Worm (Caenorhabditis elegans) whole organism, L3 larva: ENCODE data around the gene srw-54.

Source experiments
- R02D3.7 ChIP-seq: fragments of 150-350 bp; optimal IDR thresholded peaks from 2 replicates; lab custom pipeline; 2014; ENCODE audit warnings: missing biosample characterization, missing genetic modification characterization
- ZK546.5 ChIP-seq: sonication (generic microtip); optimal IDR thresholded peaks from 2 replicates; lab custom pipeline; 2017; ENCODE audit warnings: missing biosample characterization, missing genetic modification characterization
- aly-2 ChIP-seq: fragments of 150-350 bp; optimal IDR thresholded peaks from 2 replicates; lab custom pipeline; 2014; ENCODE audit warnings: missing biosample characterization, missing genetic modification characterization
- ama-1 ChIP-seq: fragments of 150-350 bp; optimal IDR thresholded peaks from 2 replicates; lab custom pipeline; 2018
- ceh-16 ChIP-seq: sonication (generic microtip); optimal IDR thresholded peaks from 2 replicates; lab custom pipeline; 2017; ENCODE audit warnings: missing biosample characterization, missing genetic modification characterization
- ceh-28 ChIP-seq: fragments of 150-350 bp; optimal IDR thresholded peaks from 2 replicates; lab custom pipeline; 2014; ENCODE audit warnings: missing biosample characterization, missing genetic modification reagents, missing genetic modification characterization
- ceh-9 ChIP-seq: sonication (generic microtip); optimal IDR thresholded peaks from 2 replicates; lab custom pipeline; 2018; ENCODE audit warnings: missing biosample characterization, missing genetic modification characterization
- daf-12 ChIP-seq: fragments of 150-350 bp; optimal IDR thresholded peaks from 2 replicates; lab custom pipeline; 2014; ENCODE audit warnings: missing biosample characterization, missing genetic modification reagents, missing genetic modification characterization
- egl-27 ChIP-seq: sonication (generic microtip); optimal IDR thresholded peaks from 4 replicates; lab custom pipeline; 2017; ENCODE audit warnings: missing biosample characterization, missing genetic modification reagents, missing genetic modification characterization
- elt-1 ChIP-seq: fragments of 150-350 bp; optimal IDR thresholded peaks from 2 replicates; lab custom pipeline; 2014; ENCODE audit warnings: missing biosample characterization, missing genetic modification characterization
- elt-2 ChIP-seq: sonication (generic microtip); optimal IDR thresholded peaks from 2 replicates; lab custom pipeline; 2016; ENCODE audit warnings: missing genetic modification reagents, mild to moderate bottlenecking, missing genetic modification characterization, missing compliant biosample characterization
- elt-3 ChIP-seq, 3 experiments: fragments of 150-350 bp in 1 of 3; sonication (generic microtip) in 2 of 3; optimal IDR thresholded peaks; 2 replicates in 2 of 3; 4 replicates in 1 of 3; lab custom pipeline; 2014 to 2017; ENCODE audit warnings: missing biosample characterization in 3 of 3, missing genetic modification characterization in 3 of 3
- fkh-2 ChIP-seq: fragments of 150-350 bp; optimal IDR thresholded peaks from 2 replicates; lab custom pipeline; 2014; ENCODE audit warnings: missing biosample characterization, missing genetic modification reagents, missing genetic modification characterization
- fos-1 ChIP-seq: fragments of 150-350 bp; optimal IDR thresholded peaks from 2 replicates; lab custom pipeline; 2014; ENCODE audit warnings: missing biosample characterization, missing genetic modification characterization
- hmg-11 ChIP-seq: sonication (generic microtip); optimal IDR thresholded peaks from 2 replicates; lab custom pipeline; 2016; ENCODE audit warnings: missing genetic modification characterization, missing compliant biosample characterization
- jun-1 ChIP-seq: fragments of 150-350 bp; optimal IDR thresholded peaks from 2 replicates; lab custom pipeline; 2014; ENCODE audit warnings: missing biosample characterization, missing genetic modification reagents, missing genetic modification characterization
- lin-39 ChIP-seq: fragments of 150-350 bp; optimal IDR thresholded peaks from 2 replicates; lab custom pipeline; 2018; ENCODE audit warnings: missing biosample characterization, missing genetic modification reagents, missing genetic modification characterization
- mdl-1 ChIP-seq: fragments of 150-350 bp; optimal IDR thresholded peaks from 2 replicates; lab custom pipeline; 2014; ENCODE audit warnings: missing biosample characterization, missing genetic modification characterization
- mml-1 ChIP-seq: fragments of 150-350 bp; sonication (generic microtip); optimal IDR thresholded peaks from 3 replicates; lab custom pipeline; 2014; ENCODE audit warnings: missing biosample characterization, missing genetic modification characterization
- nfya-1 ChIP-seq: sonication (generic microtip); optimal IDR thresholded peaks from 2 replicates; lab custom pipeline; 2017; ENCODE audit warnings: missing genetic modification characterization, mild to moderate bottlenecking, missing compliant biosample characterization, antibody characterized with exemption, moderate library complexity; ENCODE audit not compliant: insufficient read depth
- nhr-11 ChIP-seq: fragments of 150-350 bp; optimal IDR thresholded peaks from 2 replicates; lab custom pipeline; 2014; ENCODE audit warnings: missing biosample characterization, missing genetic modification characterization
- nhr-12 ChIP-seq: fragments of 150-350 bp; optimal IDR thresholded peaks from 2 replicates; lab custom pipeline; 2014; ENCODE audit warnings: missing biosample characterization, missing genetic modification characterization
- nhr-25 ChIP-seq: sonication (generic microtip); optimal IDR thresholded peaks from 2 replicates; lab custom pipeline; 2017; ENCODE audit warnings: missing biosample characterization, missing genetic modification characterization
- nhr-28 ChIP-seq: fragments of 150-350 bp; optimal IDR thresholded peaks from 2 replicates; lab custom pipeline; 2014; ENCODE audit warnings: missing biosample characterization, missing genetic modification characterization
- nhr-43 ChIP-seq: sonication (generic microtip); optimal IDR thresholded peaks from 2 replicates; lab custom pipeline; 2016; ENCODE audit warnings: mild to moderate bottlenecking, missing genetic modification characterization, missing compliant biosample characterization; ENCODE audit not compliant: poor library complexity, severe bottlenecking
- nhr-76 ChIP-seq: fragments of 150-350 bp; sonication (generic microtip); optimal IDR thresholded peaks from 5 replicates; lab custom pipeline; 2014; ENCODE audit warnings: missing biosample characterization, missing genetic modification characterization
- pha-4 ChIP-seq: fragments of 150-350 bp; optimal IDR thresholded peaks from 2 replicates; lab custom pipeline; 2014; ENCODE audit warnings: missing biosample characterization, missing genetic modification reagents, missing genetic modification characterization
- pqm-1 ChIP-seq: fragments of 150-350 bp; optimal IDR thresholded peaks from 2 replicates; lab custom pipeline; 2017; ENCODE audit warnings: missing biosample characterization, missing genetic modification characterization, inconsistent platforms
- skn-1 ChIP-seq: fragments of 150-350 bp; optimal IDR thresholded peaks from 2 replicates; lab custom pipeline; 2014; ENCODE audit warnings: missing biosample characterization, missing genetic modification characterization
- tbx-2 ChIP-seq: sonication (generic microtip); optimal IDR thresholded peaks from 2 replicates; lab custom pipeline; 2016; ENCODE audit warnings: mild to moderate bottlenecking, missing genetic modification characterization, missing compliant biosample characterization
- unc-62 ChIP-seq: fragments of 150-350 bp; sonication (generic microtip); optimal IDR thresholded peaks from 4 replicates; lab custom pipeline; 2014; ENCODE audit warnings: missing biosample characterization, missing genetic modification reagents, missing genetic modification characterization

The srw-54 gene

ce11 chrV:16591992-16592798, 18.9 kb upstream of the srw-54 start, which contains the start of gene srh-269 (continued):
- TF ChIP-seq ceh-16 (tag; lab: Kevin White, UChicago) (no peak), ceh-9 (tag; lab: Kevin White, UChicago) (no peak), jun-1 (tag; lab: Kevin White, UChicago) (peak; percentile 18), lin-39 (peak; percentile 41), nhr-12 (tag; lab: Kevin White, UChicago) (no peak), mml-1 (tag; lab: Kevin White, UChicago) (no peak), ceh-28 (tag; lab: Kevin White, UChicago) (no peak), nfya-1 (peak; percentile 46), nhr-28 (tag; lab: Kevin White, UChicago) (no peak), elt-1 (tag; lab: Kevin White, UChicago) (no peak), nhr-25 (tag; lab: Kevin White, UChicago) (no peak)

ce11 chrV:16592947-16593791, 18.0 kb upstream of the srw-54 start:
- TF ChIP-seq pha-4 (tag; lab: Kevin White, UChicago) (peak; percentile 30), skn-1 (no peak), mdl-1 (tag; lab: Kevin White, UChicago) (no peak), nfya-1 (no peak), elt-2 (tag; lab: Kevin White, UChicago) (peak; percentile 82), fos-1 (no peak), nhr-11 (no peak), daf-12 (no peak), pqm-1 (tag; lab: Kevin White, UChicago) (peak; percentile 44), nhr-43 (tag; lab: Kevin White, UChicago) (peak; percentile 56), ama-1 (lab: Kevin White, UChicago) (peak; percentile 55), ZK546.5 (tag; lab: Kevin White, UChicago) (no peak)

ce11 chrV:16593792-16594059, 17.4 kb upstream of the srw-54 start:
- TF ChIP-seq R02D3.7 (tag; lab: Kevin White, UChicago) (no peak), hmg-11 (tag; lab: Kevin White, UChicago) (no peak), tbx-2 (tag; lab: Kevin White, UChicago) (no peak), egl-27 (tag; lab: Kevin White, UChicago) (no peak), skn-1 (no peak), elt-3 (tag; optimal IDR thresholded peaks at IDR 0.05; lab: Kevin White, UChicago) (no peak), elt-1 (tag; lab: Kevin White, UChicago) (no peak), lin-39 (no peak), ceh-28 (tag; lab: Kevin White, UChicago) (no peak), aly-2 (tag; lab: Kevin White, UChicago) (no peak), nhr-11 (no peak), nhr-28 (tag; lab: Kevin White, UChicago) (no peak), daf-12 (no peak), unc-62 (GFP tag; lab: Kevin White, UChicago) (no peak), nhr-76 (tag; lab: Kevin White, UChicago) (no peak), nhr-25 (tag; lab: Kevin White, UChicago) (no peak)

ce11 chrV:16594514-16594913, 16.6 kb upstream of the srw-54 start:
- TF ChIP-seq ceh-28 (tag; lab: Kevin White, UChicago) (peak; percentile 7), nhr-43 (tag; lab: Kevin White, UChicago) (peak; percentile 53), fkh-2 (no peak), ama-1 (lab: Kevin White, UChicago) (peak; percentile 42), fos-1 (no peak), nfya-1 (peak; percentile 5)
- TF ChIP-seq, all 47 proteins: peak for 4
